Fruit fly (Drosophila melanogaster) Kc167 (cell line): ENCODE results near the gene CG5455.

ENCODE experiments used
- Myc ChIP-seq: fragments of >200 bp; optimal IDR thresholded peaks from 2 replicates; lab custom pipeline; 2017; ENCODE audit warnings: missing external identifiers
- Sin3A ChIP-seq: fragments of >200 bp; optimal IDR thresholded peaks from 2 replicates; lab custom pipeline; 2018; ENCODE audit warnings: missing external identifiers
- h ChIP-seq: fragments of >200 bp; optimal IDR thresholded peaks from 3 replicates; lab custom pipeline; 2018; ENCODE audit warnings: missing external identifiers
- insv ChIP-seq: fragments of >200 bp; optimal IDR thresholded peaks from 3 replicates; lab custom pipeline; 2018; ENCODE audit warnings: missing external identifiers
- psq ChIP-seq: fragments of >200 bp; optimal IDR thresholded peaks from 2 replicates; lab custom pipeline; 2017; ENCODE audit warnings: missing external identifiers
- ttk ChIP-seq: sonication (Bioruptor generic); optimal IDR thresholded peaks from 2 replicates; lab custom pipeline; 2017; ENCODE audit warnings: missing external identifiers

The CG5455 gene

dm6 chr3R:26442609-26443180 lies 18.6 kb upstream of the CG5455 start:
- TF ChIP-seq Myc (lab: Kevin White, UChicago) = no peak

- TF ChIP-seq insv (lab: Kevin White, UChicago) = no peak
- TF ChIP-seq psq (lab: Kevin White, UChicago) = no peak
Observed at dm6 chr3R:26443343-26443742, 18.0 kb upstream of the CG5455 start.

dm6 chr3R:26443875-26444511 lies 17.3 kb upstream of the CG5455 start:
- TF ChIP-seq h (lab: Kevin White, UChicago) (no peak), ttk (lab: Kevin White, UChicago) (no peak), insv (lab: Kevin White, UChicago) (no peak), Sin3A (lab: Kevin White, UChicago) (no peak), psq (lab: Kevin White, UChicago) (no peak), Myc (lab: Kevin White, UChicago) (no peak)

dm6 chr3R:26448779-26449178 lies 12.5 kb upstream of the CG5455 start, which contains the start of gene Hex-t1:
TSS of gene Hex-t1 (plus strand) at chr3R:26449079.
- no peak for TF ChIP-seq Sin3A (lab: Kevin White, UChicago)
- TF ChIP-seq h (lab: Kevin White, UChicago) = no peak
- TF ChIP-seq insv (lab: Kevin White, UChicago) = no peak
- TF ChIP-seq ttk (lab: Kevin White, UChicago) = no peak
- TF ChIP-seq Myc (lab: Kevin White, UChicago) = no peak
- TF ChIP-seq psq (lab: Kevin White, UChicago) = no peak

dm6 chr3R:26450371-26450770 lies 11.0 kb upstream of the CG5455 start, which contains the start of gene Hex-t2:
TSS of gene Hex-t2 (plus strand) at chr3R:26450671.
- TF ChIP-seq psq (lab: Kevin White, UChicago) (no peak), insv (lab: Kevin White, UChicago) (no peak), ttk (lab: Kevin White, UChicago) (no peak), Sin3A (lab: Kevin White, UChicago) (no peak), h (lab: Kevin White, UChicago) (no peak), Myc (lab: Kevin White, UChicago) (no peak)

- no peak for TF ChIP-seq Myc (lab: Kevin White, UChicago)
- no peak for TF ChIP-seq Sin3A (lab: Kevin White, UChicago)
- no peak for TF ChIP-seq ttk (lab: Kevin White, UChicago)
Observed at dm6 chr3R:26452345-26452744, 9.0 kb upstream of the CG5455 start, which contains the start of gene CG5447. TSS of gene CG5447 (plus strand) at chr3R:26452534.

dm6 chr3R:26454494-26454893 lies 6.8 kb upstream of the CG5455 start, which contains the start of gene CG43117:
TSS of gene CG43117 (plus strand) at chr3R:26454794.
- TF ChIP-seq insv (lab: Kevin White, UChicago) = no peak
- no peak for TF ChIP-seq h (lab: Kevin White, UChicago)
- TF ChIP-seq ttk (lab: Kevin White, UChicago) = no peak
- TF ChIP-seq Myc (lab: Kevin White, UChicago) = no peak
- no peak for TF ChIP-seq Sin3A (lab: Kevin White, UChicago)
- no peak for TF ChIP-seq psq (lab: Kevin White, UChicago)

dm6 chr3R:26455838-26456237 lies 5.5 kb upstream of the CG5455 start, which contains the start of gene Pdf:
TSS of gene Pdf (minus strand) at chr3R:26456141.
- TF ChIP-seq ttk (lab: Kevin White, UChicago) (no peak), Myc (lab: Kevin White, UChicago) (no peak), Sin3A (lab: Kevin White, UChicago) (no peak), insv (lab: Kevin White, UChicago) (no peak), psq (lab: Kevin White, UChicago) (no peak), h (lab: Kevin White, UChicago) (no peak)

- TF ChIP-seq Myc (lab: Kevin White, UChicago) (no peak), psq (lab: Kevin White, UChicago) (no peak), Sin3A (lab: Kevin White, UChicago) (no peak), ttk (lab: Kevin White, UChicago) (no peak), h (lab: Kevin White, UChicago) (no peak), insv (lab: Kevin White, UChicago) (no peak)
Observed at dm6 chr3R:26456577-26456976, 4.8 kb upstream of the CG5455 start, which contains the start of gene CG14237. TSS of gene CG14237 (plus strand) at chr3R:26456877.

dm6 chr3R:26457949-26458348 lies 3.4 kb upstream of the CG5455 start, which contains the start of gene CG14238:
TSS of gene CG14238 (plus strand) at chr3R:26458249.
- TF ChIP-seq Myc (lab: Kevin White, UChicago) (no peak), psq (lab: Kevin White, UChicago) (no peak), Sin3A (lab: Kevin White, UChicago) (no peak), ttk (lab: Kevin White, UChicago) (no peak), insv (lab: Kevin White, UChicago) (no peak)

- TF ChIP-seq h (lab: Kevin White, UChicago) = no peak
- no peak for TF ChIP-seq ttk (lab: Kevin White, UChicago)
- TF ChIP-seq Myc (lab: Kevin White, UChicago) = no peak
- TF ChIP-seq insv (lab: Kevin White, UChicago) = no peak
- TF ChIP-seq psq (lab: Kevin White, UChicago) = no peak
- no peak for TF ChIP-seq Sin3A (lab: Kevin White, UChicago)
Observed at dm6 chr3R:26462173-26462959, 1.0 kb downstream of the CG5455 start.
